Worm (Caenorhabditis elegans) whole organism, L1 larva: ENCODE results near the gene Y71H2AM.1.
"Not testable (repeated sequence)": the region's sequence is repeated elsewhere in the genome, so short reads cannot be mapped to it uniquely, and the experiment has no call there.

Source experiments
- dsc-1 ChIP-seq: sonication (generic microtip); optimal IDR thresholded peaks from 2 replicates; lab custom pipeline; 2016; ENCODE audit warnings: mild to moderate bottlenecking, missing genetic modification characterization, missing compliant biosample characterization
- nhr-11 ChIP-seq: fragments of 150-350 bp; optimal IDR thresholded peaks from 2 replicates; lab custom pipeline; 2014; ENCODE audit warnings: missing biosample characterization, missing genetic modification characterization
- nhr-76 ChIP-seq: sonication (generic microtip); optimal IDR thresholded peaks from 2 replicates; lab custom pipeline; 2017; ENCODE audit warnings: missing biosample characterization, missing genetic modification characterization
- sox-4 ChIP-seq: sonication (generic microtip); optimal IDR thresholded peaks from 2 replicates; lab custom pipeline; 2016; ENCODE audit warnings: missing genetic modification characterization, missing compliant biosample characterization

ce11 chrIII:2881989-2882388 lies 55.1 kb downstream of the Y71H2AM.1 start, which contains the start of gene F56F11.2:
- not testable (repeated sequence) for TF ChIP-seq nhr-11, sox-4, nhr-76, dsc-1 (tag; lab: Kevin White, UChicago)
